Worm (Caenorhabditis elegans) whole organism, late embryonic: ENCODE results near the gene syx-16.

Source experiments
- K09A11.1 ChIP-seq: sonication (generic microtip); optimal IDR thresholded peaks from 2 replicates; lab custom pipeline; 2017; ENCODE audit warnings: antibody characterized with exemption, mild to moderate bottlenecking, missing genetic modification characterization, missing compliant biosample characterization; ENCODE audit not compliant: insufficient read depth
- ceh-14 ChIP-seq: sonication (generic microtip); optimal IDR thresholded peaks from 2 replicates; lab custom pipeline; 2016; ENCODE audit warnings: missing genotype, missing genetic modification characterization, missing compliant biosample characterization
- ceh-22 ChIP-seq: sonication (generic microtip); optimal IDR thresholded peaks from 2 replicates; lab custom pipeline; 2017; ENCODE audit warnings: missing biosample characterization, missing genetic modification characterization
- ceh-30 ChIP-seq: fragments of 150-350 bp; optimal IDR thresholded peaks from 2 replicates; lab custom pipeline; 2014; ENCODE audit warnings: missing biosample characterization, missing genetic modification characterization
- ceh-9 ChIP-seq: sonication (generic microtip); optimal IDR thresholded peaks from 2 replicates; lab custom pipeline; 2016; ENCODE audit warnings: mild to moderate bottlenecking, missing genetic modification characterization, inconsistent platforms, missing compliant biosample characterization
- ets-4 ChIP-seq: sonication (generic microtip); optimal IDR thresholded peaks from 2 replicates; lab custom pipeline; 2016; ENCODE audit warnings: missing genetic modification characterization, missing compliant biosample characterization
- lim-6 ChIP-seq: sonication (generic microtip); optimal IDR thresholded peaks from 2 replicates; lab custom pipeline; 2016; ENCODE audit warnings: missing genetic modification characterization, missing compliant biosample characterization
- mec-3 ChIP-seq: sonication (generic microtip); optimal IDR thresholded peaks from 2 replicates; lab custom pipeline; 2016; ENCODE audit warnings: borderline replicate concordance, missing genetic modification characterization, missing compliant biosample characterization
- nfya-1 ChIP-seq: sonication (generic microtip); optimal IDR thresholded peaks from 2 replicates; lab custom pipeline; 2017; ENCODE audit warnings: missing genetic modification characterization, mild to moderate bottlenecking, missing compliant biosample characterization, antibody characterized with exemption, moderate library complexity
- nhr-11 ChIP-seq: fragments of 150-350 bp; optimal IDR thresholded peaks from 2 replicates; lab custom pipeline; 2014; ENCODE audit warnings: missing biosample characterization, missing genetic modification characterization
- pag-3 ChIP-seq: sonication (generic microtip); optimal IDR thresholded peaks from 2 replicates; lab custom pipeline; 2016; ENCODE audit warnings: missing compliant biosample characterization, missing genetic modification characterization, borderline replicate concordance
- pha-4 ChIP-seq: fragments of 150-350 bp; optimal IDR thresholded peaks from 2 replicates; lab custom pipeline; 2018; ENCODE audit warnings: missing biosample characterization, missing genetic modification reagents, missing genetic modification characterization
- pqm-1 ChIP-seq: sonication (generic microtip); optimal IDR thresholded peaks from 2 replicates; lab custom pipeline; 2016; ENCODE audit warnings: missing genetic modification characterization, missing compliant biosample characterization
- sdc-2 ChIP-seq: sonication (generic microtip); optimal IDR thresholded peaks from 2 replicates; lab custom pipeline; 2016; ENCODE audit warnings: missing genotype, missing genetic modification characterization, missing compliant biosample characterization

ce11 chrIII:5190671-5191174 is 18.2 kb downstream of the syx-16 start, which contains the start of gene hira-1:
- TF ChIP-seq pag-3 (no peak), ceh-22 (tag; lab: Kevin White, UChicago) (no peak), pha-4 (tag; lab: Kevin White, UChicago) (no peak), nfya-1 (no peak), sdc-2 (no peak), mec-3 (tag; lab: Kevin White, UChicago) (no peak), pqm-1 (tag; lab: Kevin White, UChicago) (no peak), ets-4 (tag; lab: Kevin White, UChicago) (no peak), ceh-9 (tag; lab: Kevin White, UChicago) (no peak), lim-6 (tag; lab: Kevin White, UChicago) (no peak), K09A11.1 (tag; lab: Kevin White, UChicago) (no peak), nhr-11 (tag; lab: Kevin White, UChicago) (no peak), ceh-30 (no peak), ceh-14 (no peak)
